Fruit fly (Drosophila melanogaster) whole organism, embryonic: ENCODE data around the gene QIL1.
A peak's percentile ranks its signal among the peaks of the same experiment; 100 is the strongest.

Experiments
- Abd-B ChIP-seq: fragments of 200-800 bp; sonication (Bioruptor generic); optimal IDR thresholded peaks from 2 replicates; lab custom pipeline; 2018; ENCODE audit warnings: missing biosample characterization, mild to moderate bottlenecking, missing genetic modification characterization, moderate library complexity
- Atf6 ChIP-seq: fragments of 200-800 bp; sonication (Bioruptor generic); IDR thresholded peaks from 2 replicates; pipeline ENCODE4 v1.3.6; 2022; ENCODE audit warnings: missing biosample characterization, missing genetic modification characterization
- CG11456 ChIP-seq: fragments of 200-800 bp; sonication (Bioruptor generic); IDR thresholded peaks from 3 replicates; pipeline ENCODE4 v1.3.6; 2022; ENCODE audit warnings: missing biosample characterization, missing genetic modification characterization
- CG11560 ChIP-seq: fragments of 200-800 bp; sonication (Bioruptor generic); IDR thresholded peaks from 3 replicates; pipeline ENCODE4 v1.3.6; 2022; ENCODE audit warnings: missing biosample characterization, missing genetic modification characterization
- CG12155 ChIP-seq: fragments of 200-800 bp; sonication (Bioruptor generic); optimal IDR thresholded peaks from 3 replicates; lab custom pipeline; 2016; ENCODE audit warnings: missing biosample characterization, missing genetic modification characterization
- CG12236 ChIP-seq: fragments of 200-800 bp; sonication (Bioruptor generic); optimal IDR thresholded peaks from 2 replicates; lab custom pipeline; 2016; ENCODE audit warnings: missing biosample characterization, missing genetic modification characterization
- CG12659 ChIP-seq: fragments of 200-800 bp; sonication (Bioruptor generic); optimal IDR thresholded peaks from 3 replicates; lab custom pipeline; 2017; ENCODE audit warnings: mild to moderate bottlenecking, missing biosample characterization, missing genetic modification reagents, missing genetic modification characterization
- CG15073 ChIP-seq: fragments of 200-800 bp; sonication (Bioruptor generic); optimal IDR thresholded peaks from 2 replicates; lab custom pipeline; 2016; ENCODE audit warnings: missing biosample characterization, missing genetic modification characterization
- CG16813 ChIP-seq: fragments of 200-800 bp; sonication (Bioruptor generic); IDR thresholded peaks from 3 replicates; pipeline ENCODE4 v1.3.6; 2022; ENCODE audit warnings: missing biosample characterization, missing genetic modification characterization; ENCODE audit not compliant: partially characterized antibody
- CG17612 ChIP-seq: fragments of 200-800 bp; sonication (Bioruptor generic); IDR thresholded peaks from 2 replicates; pipeline ENCODE4 v1.3.6; 2022; ENCODE audit warnings: missing biosample characterization, missing genetic modification characterization
- CG18011 ChIP-seq: fragments of 200-800 bp; sonication (Bioruptor generic); optimal IDR thresholded peaks from 2 replicates; lab custom pipeline; 2017; ENCODE audit warnings: missing biosample characterization, missing genetic modification characterization, mild to moderate bottlenecking, moderate library complexity, missing genotype
- CG18476 ChIP-seq: fragments of 200-800 bp; sonication (Bioruptor generic); optimal IDR thresholded peaks from 2 replicates; lab custom pipeline; 2016; ENCODE audit warnings: missing biosample characterization, mild to moderate bottlenecking, missing genetic modification characterization
- CG2199 ChIP-seq: fragments of 200-800 bp; sonication (Bioruptor generic); IDR thresholded peaks from 3 replicates; pipeline ENCODE4 v1.3.6; 2022; ENCODE audit warnings: missing biosample characterization, missing genetic modification characterization
- CG30403 ChIP-seq: fragments of 200-800 bp; sonication (Bioruptor generic); optimal IDR thresholded peaks from 3 replicates; lab custom pipeline; 2016; ENCODE audit warnings: missing biosample characterization, missing genetic modification characterization
- CG33213 ChIP-seq: fragments of 200-800 bp; sonication (Bioruptor generic); optimal IDR thresholded peaks from 3 replicates; lab custom pipeline; 2016; ENCODE audit warnings: missing biosample characterization, missing genetic modification characterization
- CG33557 ChIP-seq: fragments of 200-800 bp; sonication (Bioruptor generic); optimal IDR thresholded peaks from 2 replicates; lab custom pipeline; 2019; ENCODE audit warnings: missing biosample characterization, mild to moderate bottlenecking, missing genetic modification characterization, moderate library complexity
- CG4424 ChIP-seq: fragments of 200-800 bp; sonication (Bioruptor generic); optimal IDR thresholded peaks from 3 replicates; lab custom pipeline; 2016; ENCODE audit warnings: missing biosample characterization, missing genetic modification characterization
- CG4730 ChIP-seq: fragments of 200-800 bp; sonication (Bioruptor generic); IDR thresholded peaks from 2 replicates; pipeline ENCODE4 v1.3.6; 2022; ENCODE audit warnings: missing biosample characterization, missing genetic modification characterization
- CG5953 ChIP-seq: fragments of 200-800 bp; sonication (Bioruptor generic); IDR thresholded peaks from 2 replicates; pipeline ENCODE4 v1.3.6; 2022; ENCODE audit warnings: missing biosample characterization, missing genetic modification characterization
- CG7271 ChIP-seq: fragments of 200-800 bp; sonication (Bioruptor generic); optimal IDR thresholded peaks from 2 replicates; lab custom pipeline; 2018; ENCODE audit warnings: missing biosample characterization, mild to moderate bottlenecking, missing genetic modification characterization, moderate library complexity
- CG7357 ChIP-seq: fragments of 200-800 bp; sonication (Bioruptor generic); IDR thresholded peaks from 3 replicates; pipeline ENCODE4 v1.3.6; 2022; ENCODE audit warnings: missing biosample characterization, missing genetic modification characterization
- CG7786 ChIP-seq: fragments of 200-800 bp; sonication (Bioruptor generic); optimal IDR thresholded peaks from 2 replicates; lab custom pipeline; 2016; ENCODE audit warnings: missing biosample characterization, missing genetic modification characterization
- CG7928 ChIP-seq: fragments of 200-800 bp; sonication (Bioruptor generic); optimal IDR thresholded peaks from 2 replicates; lab custom pipeline; 2017; ENCODE audit warnings: missing biosample characterization, mild to moderate bottlenecking, missing genetic modification characterization
- CG8388 ChIP-seq: fragments of 200-800 bp; sonication (Bioruptor generic); optimal IDR thresholded peaks from 2 replicates; lab custom pipeline; 2019; ENCODE audit warnings: missing biosample characterization, mild to moderate bottlenecking, missing genetic modification characterization, moderate library complexity
- CG8765 ChIP-seq: fragments of 200-800 bp; sonication (Bioruptor generic); IDR thresholded peaks from 2 replicates; pipeline ENCODE4 v1.3.6; 2022; ENCODE audit warnings: missing biosample characterization, missing genetic modification characterization
- CG8924 ChIP-seq: fragments of 200-800 bp; optimal IDR thresholded peaks from 3 replicates; lab custom pipeline; 2019; ENCODE audit warnings: missing biosample characterization, mild to moderate bottlenecking, missing genetic modification characterization, moderate library complexity
- CG9609 ChIP-seq: fragments of 200-800 bp; sonication (Bioruptor generic); optimal IDR thresholded peaks from 3 replicates; lab custom pipeline; 2016; ENCODE audit warnings: missing biosample characterization, missing genetic modification characterization
- CG9797 ChIP-seq: fragments of 200-800 bp; sonication (Bioruptor generic); optimal IDR thresholded peaks from 3 replicates; lab custom pipeline; 2018; ENCODE audit warnings: missing biosample characterization, mild to moderate bottlenecking, missing genetic modification characterization
- Kr ChIP-seq: fragments of 200-800 bp; sonication (Bioruptor generic); optimal IDR thresholded peaks from 2 replicates; lab custom pipeline; 2017; ENCODE audit warnings: missing biosample characterization, mild to moderate bottlenecking, missing genetic modification characterization
- Mad ChIP-seq: fragments of 200-800 bp; sonication (Bioruptor generic); optimal IDR thresholded peaks from 2 replicates; lab custom pipeline; 2016; ENCODE audit warnings: missing biosample characterization, missing genetic modification characterization
- NFAT ChIP-seq: fragments of 200-800 bp; sonication (Bioruptor generic); IDR thresholded peaks from 2 replicates; pipeline ENCODE4 v1.3.6; 2022; ENCODE audit warnings: missing biosample characterization, missing genetic modification characterization
- Rfx ChIP-seq: fragments of 200-800 bp; sonication (Bioruptor generic); IDR thresholded peaks from 2 replicates; pipeline ENCODE4 v1.3.6; 2022; ENCODE audit warnings: missing biosample characterization, missing genetic modification characterization
- Rx ChIP-seq: fragments of 200-800 bp; sonication (Bioruptor generic); IDR thresholded peaks from 2 replicates; pipeline ENCODE4 v1.3.6; 2022; ENCODE audit warnings: missing biosample characterization, missing genetic modification characterization
- YL-1 ChIP-seq: fragments of 200-800 bp; sonication (Bioruptor generic); optimal IDR thresholded peaks from 3 replicates; lab custom pipeline; 2017; ENCODE audit warnings: missing biosample characterization, mild to moderate bottlenecking, missing genetic modification characterization
- ab ChIP-seq: fragments of 200-800 bp; sonication (Bioruptor generic); optimal IDR thresholded peaks from 2 replicates; lab custom pipeline; 2016; ENCODE audit warnings: missing biosample characterization, missing genetic modification characterization
- abd-A ChIP-seq: fragments of 200-800 bp; sonication (Bioruptor generic); optimal IDR thresholded peaks from 3 replicates; lab custom pipeline; 2019; ENCODE audit warnings: missing biosample characterization, mild to moderate bottlenecking, missing genetic modification characterization, moderate library complexity
- emc ChIP-seq: fragments of 200-800 bp; sonication (Bioruptor generic); optimal IDR thresholded peaks from 2 replicates; lab custom pipeline; 2016; ENCODE audit warnings: missing biosample characterization, missing genetic modification characterization
- gsb-n ChIP-seq: fragments of 200-800 bp; sonication (Bioruptor generic); optimal IDR thresholded peaks from 3 replicates; lab custom pipeline; 2018; ENCODE audit warnings: missing biosample characterization, mild to moderate bottlenecking, missing genetic modification characterization
- hbn ChIP-seq: fragments of 200-800 bp; sonication (Bioruptor generic); IDR thresholded peaks from 2 replicates; pipeline ENCODE4 v1.3.6; 2022; ENCODE audit warnings: missing biosample characterization, missing genetic modification characterization; ENCODE audit not compliant: partially characterized antibody
- jing ChIP-seq: fragments of 200-800 bp; sonication (Bioruptor generic); optimal IDR thresholded peaks from 2 replicates; lab custom pipeline; 2018; ENCODE audit warnings: missing biosample characterization, mild to moderate bottlenecking, missing genetic modification characterization
- luna ChIP-seq: fragments of 200-800 bp; sonication (Bioruptor generic); optimal IDR thresholded peaks from 2 replicates; lab custom pipeline; 2016; ENCODE audit warnings: missing biosample characterization, missing genetic modification characterization
- p53 ChIP-seq: fragments of 200-800 bp; sonication (Bioruptor generic); optimal IDR thresholded peaks from 2 replicates; lab custom pipeline; 2016; ENCODE audit warnings: missing biosample characterization, missing genetic modification characterization
- pan ChIP-seq, 4 experiments: fragments of >200 bp in 3 of 4; fragments of 200-800 bp in 1 of 4; sonication (Bioruptor generic) in 1 of 4; optimal IDR thresholded peaks in 3 of 4; IDR thresholded peaks in 1 of 4; 2 replicates each; pipeline versions ENCODE4 v1.3.6 to Lab custom; 2017 to 2022; ENCODE audit warnings: missing biosample characterization in 2 of 4, missing genetic modification characterization in 2 of 4, mixed read lengths in 1 of 4
- psq ChIP-seq: fragments of 200-800 bp; sonication (Bioruptor generic); optimal IDR thresholded peaks from 2 replicates; lab custom pipeline; 2017; ENCODE audit warnings: missing biosample characterization, missing genetic modification characterization
- ranshi ChIP-seq: fragments of 200-800 bp; sonication (Bioruptor generic); IDR thresholded peaks from 2 replicates; pipeline ENCODE4 v1.3.6; 2022; ENCODE audit warnings: missing biosample characterization, missing genetic modification characterization
- sima ChIP-seq: fragments of 200-800 bp; sonication (Bioruptor generic); optimal IDR thresholded peaks from 2 replicates; lab custom pipeline; 2016; ENCODE audit warnings: missing biosample characterization, missing genetic modification characterization
- sqz ChIP-seq: fragments of 200-800 bp; sonication (Bioruptor generic); optimal IDR thresholded peaks from 3 replicates; lab custom pipeline; 2018; ENCODE audit warnings: missing biosample characterization, mild to moderate bottlenecking, missing genetic modification characterization
- toy ChIP-seq: fragments of 200-800 bp; sonication (Bioruptor generic); IDR thresholded peaks from 2 replicates; pipeline ENCODE4 v1.3.6; 2022; ENCODE audit warnings: missing biosample characterization, missing genetic modification characterization
- usp ChIP-seq: fragments of >200 bp; optimal IDR thresholded peaks from 2 replicates; lab custom pipeline; 2017; ENCODE audit warnings: missing biosample characterization, missing genetic modification characterization
- yki ChIP-seq: fragments of >200 bp; optimal IDR thresholded peaks from 3 replicates; lab custom pipeline; 2018
- z ChIP-seq: fragments of 200-800 bp; sonication (Bioruptor generic); IDR thresholded peaks from 3 replicates; pipeline ENCODE4 v1.3.6; 2022; ENCODE audit warnings: missing biosample characterization, missing genetic modification characterization
- zfh1 ChIP-seq: fragments of 200-800 bp; sonication (Bioruptor generic); IDR thresholded peaks from 3 replicates; pipeline ENCODE4 v1.3.6; 2022; ENCODE audit warnings: missing biosample characterization, missing genetic modification characterization

QIL1 gene

DNA sequence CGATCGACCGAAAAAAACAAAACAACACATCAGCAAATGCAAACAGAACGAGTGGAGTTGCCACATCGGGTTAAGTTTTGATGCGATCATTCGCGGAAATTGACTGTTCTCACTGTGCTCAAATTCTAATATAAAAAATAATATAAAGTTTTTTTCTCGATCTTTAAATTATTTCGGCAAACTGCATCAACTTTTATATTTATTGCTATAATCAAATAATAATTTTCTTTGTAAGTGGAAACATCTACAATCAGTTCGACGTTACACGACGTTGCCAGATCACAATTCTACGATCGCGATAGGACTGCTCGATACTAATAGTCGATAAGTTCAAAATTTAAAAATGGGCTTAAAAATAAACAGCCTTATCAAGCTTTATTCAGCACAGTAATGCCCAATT is 37.0 kb upstream of the QIL1 start, which contains the start of gene Gorab (continued):
- TF ChIP-seq z (GFP tag; lab: Robert Waterston, UW) (no peak), sqz (GFP tag; lab: Kevin White, UChicago) (peak; percentile 44), Atf6 (GFP tag; lab: Robert Waterston, UW) (peak; percentile 87), CG11456 (GFP tag; lab: Robert Waterston, UW) (peak; percentile 96), CG8388 (peak; percentile 67), luna (GFP tag; lab: Kevin White, UChicago) (peak; percentile 37), jing (GFP tag; lab: Kevin White, UChicago) (peak; percentile 64), hbn (GFP tag; lab: Robert Waterston, UW) (peak; percentile 57), CG8924 (tag; lab: Kevin White, UChicago) (peak; percentile 85), NFAT (GFP tag; lab: Robert Waterston, UW) (peak; percentile 93), CG2199 (peak; percentile 83; the same call in 2 of the 3 replicates), CG9797 (GFP tag; lab: Kevin White, UChicago) (peak; percentile 16), CG12155 (GFP tag; lab: Kevin White, UChicago) (peak; percentile 90), Rx (GFP tag; lab: Robert Waterston, UW) (peak; percentile 90), CG33213 (GFP tag; lab: Kevin White, UChicago) (peak; percentile 80), CG18011 (GFP tag; lab: Kevin White, UChicago) (peak; percentile 56), CG12236 (GFP tag; lab: Kevin White, UChicago) (peak; percentile 32), Mad (GFP tag; lab: Kevin White, UChicago) (peak; percentile 92), toy (GFP tag; lab: Robert Waterston, UW) (peak; percentile 90), ranshi (peak; percentile 92), Abd-B (GFP tag; lab: Kevin White, UChicago) (peak; percentile 96), CG9609 (GFP tag; lab: Kevin White, UChicago) (peak; percentile 77), CG12659 (GFP tag; lab: Kevin White, UChicago) (peak; percentile 93), ab (GFP tag; lab: Kevin White, UChicago) (peak; percentile 58), CG7271 (tag; lab: Kevin White, UChicago) (peak; percentile 77), YL-1 (GFP tag; lab: Kevin White, UChicago) (peak; percentile 66), CG17612 (GFP tag; lab: Robert Waterston, UW) (peak; percentile 83), zfh1 (GFP tag; lab: Robert Waterston, UW) (peak; percentile 97), CG30403 (GFP tag; lab: Kevin White, UChicago) (peak; percentile 84), abd-A (no peak), pan (optimal IDR thresholded peaks at IDR 0.05; lab: Kevin White, UChicago) (no peak), pan (GFP tag; optimal IDR thresholded peaks at IDR 0.05 in 1 of 2, IDR thresholded peaks at IDR 0.05 in 1 of 2) (peak in 1 of 2 experiments; percentile 95), Rfx (GFP tag; lab: Robert Waterston, UW) (peak; percentile 95), CG15073 (GFP tag; lab: Kevin White, UChicago) (peak; percentile 71), CG7928 (peak; percentile 60), CG11560 (tag; lab: Robert Waterston, UW) (peak; percentile 93), gsb-n (peak; percentile 52), sima (GFP tag; lab: Kevin White, UChicago) (no peak), emc (peak; percentile 38), CG18476 (GFP tag; lab: Kevin White, UChicago) (peak; percentile 89), psq (peak; percentile 55), yki (lab: Kevin White, UChicago) (no peak), CG7786 (GFP tag; lab: Kevin White, UChicago) (peak; percentile 63), CG5953 (GFP tag; lab: Robert Waterston, UW) (peak; percentile 84), CG4424 (GFP tag; lab: Kevin White, UChicago) (peak; percentile 87), CG7357 (GFP tag; lab: Robert Waterston, UW) (peak; percentile 99), CG4730 (GFP tag; lab: Robert Waterston, UW) (peak; percentile 94), usp (no peak), Kr (GFP tag; lab: Kevin White, UChicago) (no peak), CG16813 (GFP tag; lab: Robert Waterston, UW) (peak; percentile 48; the same call in 2 of the 3 replicates), CG8765 (GFP tag; lab: Robert Waterston, UW) (peak; percentile 94), p53 (GFP tag; lab: Kevin White, UChicago) (no peak), CG33557 (GFP tag; lab: Kevin White, UChicago) (peak; percentile 55)
